Worm (Caenorhabditis elegans): ENCODE measurements around the gene F55E10.2.

ce11 chrX:8350984-8351383 lies 10.5 kb downstream of the F55E10.2 start, which contains the start of gene npr-28:
- TF ChIP-seq ceh-13 (GFP tag; optimal IDR thresholded peaks at IDR 0.05) (no peak), ama-1 (optimal IDR thresholded peaks at IDR 0.05) (no peak), sea-1 (GFP tag; conservative IDR thresholded peaks at IDR 0.05) (no peak), hmg-4 (GFP tag; optimal IDR thresholded peaks at IDR 0.05) (no peak)
